Fruit fly (Drosophila melanogaster) whole organism, prepupa: ENCODE measurements around the gene CG13671.

ENCODE experiments used
- Blimp-1 ChIP-seq: fragments of 200-800 bp; sonication (Bioruptor generic); optimal IDR thresholded peaks from 3 replicates; lab custom pipeline; 2017; ENCODE audit warnings: missing biosample characterization, missing genetic modification characterization, mild to moderate bottlenecking, moderate library complexity, missing genetic modification reagents
- CG10631 ChIP-seq: fragments of 200-800 bp; sonication (Bioruptor generic); optimal IDR thresholded peaks from 2 replicates; lab custom pipeline; 2016; ENCODE audit warnings: missing biosample characterization, missing genetic modification characterization
- CG10669 ChIP-seq: fragments of 200-800 bp; sonication (Bioruptor generic); optimal IDR thresholded peaks from 3 replicates; lab custom pipeline; 2018; ENCODE audit warnings: missing biosample characterization, mild to moderate bottlenecking, missing genetic modification characterization, moderate library complexity
- CG11294 ChIP-seq: fragments of 200-800 bp; sonication (Bioruptor generic); IDR thresholded peaks from 2 replicates; pipeline ENCODE4 v1.3.6; 2022; ENCODE audit warnings: missing biosample characterization, missing genetic modification characterization
- CG11902 ChIP-seq: fragments of 200-800 bp; sonication (Bioruptor generic); optimal IDR thresholded peaks from 3 replicates; lab custom pipeline; 2016; ENCODE audit warnings: missing biosample characterization, missing genetic modification characterization
- CG15336 ChIP-seq: fragments of 200-800 bp; sonication (Bioruptor generic); IDR thresholded peaks from 2 replicates; pipeline ENCODE4 v1.3.6; 2022; ENCODE audit warnings: missing biosample characterization, missing genetic modification characterization
- CG1621 ChIP-seq: fragments of 200-800 bp; sonication (Bioruptor generic); optimal IDR thresholded peaks from 3 replicates; lab custom pipeline; 2018; ENCODE audit warnings: missing biosample characterization, mild to moderate bottlenecking, missing genetic modification characterization
- CG16779 ChIP-seq: fragments of 200-800 bp; sonication (Bioruptor generic); optimal IDR thresholded peaks from 3 replicates; lab custom pipeline; 2017; ENCODE audit warnings: missing biosample characterization, mild to moderate bottlenecking, missing genetic modification characterization
- CG3032 ChIP-seq: fragments of 200-800 bp; optimal IDR thresholded peaks from 2 replicates; lab custom pipeline; 2019; ENCODE audit warnings: missing biosample characterization, mild to moderate bottlenecking, missing genetic modification characterization, moderate library complexity
- CG31627 ChIP-seq: fragments of 200-800 bp; sonication (Bioruptor generic); optimal IDR thresholded peaks from 3 replicates; lab custom pipeline; 2016; ENCODE audit warnings: missing biosample characterization, missing genetic modification characterization
- CG32006 ChIP-seq: fragments of 200-800 bp; sonication (Bioruptor generic); optimal IDR thresholded peaks from 3 replicates; lab custom pipeline; 2017; ENCODE audit warnings: missing biosample characterization, mild to moderate bottlenecking, missing genetic modification characterization
- CG34406 ChIP-seq: fragments of 200-800 bp; sonication (Bioruptor generic); optimal IDR thresholded peaks from 3 replicates; lab custom pipeline; 2016; ENCODE audit warnings: missing biosample characterization, missing genetic modification characterization
- CG4318 ChIP-seq: fragments of 200-800 bp; sonication (Bioruptor generic); optimal IDR thresholded peaks from 3 replicates; lab custom pipeline; 2017; ENCODE audit warnings: missing biosample characterization, mild to moderate bottlenecking, missing genetic modification characterization
- CG6276 ChIP-seq: fragments of 200-800 bp; sonication (Bioruptor generic); optimal IDR thresholded peaks from 2 replicates; lab custom pipeline; 2017; ENCODE audit warnings: missing biosample characterization, mild to moderate bottlenecking, missing genetic modification characterization
- CG6792 ChIP-seq: fragments of 200-800 bp; sonication (Bioruptor generic); optimal IDR thresholded peaks from 3 replicates; lab custom pipeline; 2016; ENCODE audit warnings: missing biosample characterization, missing genetic modification characterization
- CG6808 ChIP-seq: fragments of 200-800 bp; sonication (Bioruptor generic); optimal IDR thresholded peaks from 3 replicates; lab custom pipeline; 2017; ENCODE audit warnings: missing biosample characterization, missing genetic modification characterization, mild to moderate bottlenecking, moderate library complexity, missing genetic modification reagents
- CG6854 ChIP-seq: fragments of 200-800 bp; sonication (Bioruptor generic); optimal IDR thresholded peaks from 2 replicates; lab custom pipeline; 2017; ENCODE audit warnings: missing biosample characterization, mild to moderate bottlenecking, missing genetic modification characterization
- CG7368 ChIP-seq: fragments of 200-800 bp; sonication (Bioruptor generic); optimal IDR thresholded peaks from 3 replicates; lab custom pipeline; 2016; ENCODE audit warnings: missing biosample characterization, missing genetic modification characterization
- CG8119 ChIP-seq: fragments of 200-800 bp; sonication (Bioruptor generic); IDR thresholded peaks from 3 replicates; pipeline ENCODE4 v1.3.6; 2022; ENCODE audit warnings: missing biosample characterization, missing genetic modification characterization
- CG8319 ChIP-seq: fragments of 200-800 bp; sonication (Bioruptor generic); optimal IDR thresholded peaks from 3 replicates; lab custom pipeline; 2016; ENCODE audit warnings: missing biosample characterization, missing genetic modification characterization
- CG8632 ChIP-seq: fragments of 200-800 bp; sonication (Bioruptor generic); optimal IDR thresholded peaks from 3 replicates; lab custom pipeline; 2016; ENCODE audit warnings: missing biosample characterization, missing genetic modification characterization
- CG9139 ChIP-seq: fragments of 200-800 bp; sonication (Bioruptor generic); optimal IDR thresholded peaks from 3 replicates; lab custom pipeline; 2017; ENCODE audit warnings: missing biosample characterization, mild to moderate bottlenecking, missing genetic modification characterization
- Eip75B ChIP-seq: fragments of 200-800 bp; sonication (Bioruptor generic); optimal IDR thresholded peaks from 3 replicates; lab custom pipeline; 2016; ENCODE audit warnings: missing biosample characterization, missing genetic modification characterization
- Eip78C ChIP-seq: fragments of 200-800 bp; sonication (Bioruptor generic); peaks from one replicate; lab custom pipeline; 2016; ENCODE audit warnings: missing biosample characterization, missing genetic modification characterization
- Eip93F ChIP-seq: fragments of 200-800 bp; sonication (Bioruptor generic); optimal IDR thresholded peaks from 2 replicates; lab custom pipeline; 2016; ENCODE audit warnings: missing biosample characterization, mild to moderate bottlenecking, missing genetic modification characterization
- Ets21C ChIP-seq: fragments of 200-800 bp; sonication (Bioruptor generic); optimal IDR thresholded peaks from 3 replicates; lab custom pipeline; 2016; ENCODE audit warnings: missing biosample characterization, missing genetic modification characterization
- Ets96B ChIP-seq: fragments of 200-800 bp; optimal IDR thresholded peaks from 2 replicates; lab custom pipeline; 2019; ENCODE audit warnings: missing biosample characterization, mild to moderate bottlenecking, missing genetic modification characterization, moderate library complexity
- Gug ChIP-seq: fragments of 200-800 bp; sonication (Bioruptor generic); IDR thresholded peaks from 2 replicates; pipeline ENCODE4 v1.3.6; 2022; ENCODE audit warnings: missing biosample characterization, missing genetic modification characterization
- Hr38 ChIP-seq: sonication (Bioruptor generic); optimal IDR thresholded peaks from 2 replicates; lab custom pipeline; 2016; ENCODE audit warnings: missing biosample characterization, missing genetic modification characterization
- Hr4 ChIP-seq: fragments of 200-800 bp; sonication (Bioruptor generic); optimal IDR thresholded peaks from 3 replicates; lab custom pipeline; 2016; ENCODE audit warnings: missing biosample characterization, missing genetic modification characterization
- Lpt ChIP-seq: fragments of 200-800 bp; sonication (Bioruptor generic); optimal IDR thresholded peaks from 3 replicates; lab custom pipeline; 2016; ENCODE audit warnings: missing biosample characterization, missing genetic modification characterization
- Sox102F ChIP-seq: fragments of 200-800 bp; sonication (Bioruptor generic); optimal IDR thresholded peaks from 2 replicates; lab custom pipeline; 2016; ENCODE audit warnings: missing biosample characterization, mild to moderate bottlenecking, missing genetic modification characterization
- Sox15 ChIP-seq: fragments of 200-800 bp; sonication (Bioruptor generic); optimal IDR thresholded peaks from 3 replicates; lab custom pipeline; 2016; ENCODE audit warnings: missing biosample characterization, missing genetic modification characterization
- achi ChIP-seq: fragments of 200-800 bp; sonication (Bioruptor generic); optimal IDR thresholded peaks from 3 replicates; lab custom pipeline; 2016; ENCODE audit warnings: missing biosample characterization, missing genetic modification characterization
- acj6 ChIP-seq: fragments of 200-800 bp; sonication (Bioruptor generic); optimal IDR thresholded peaks from 3 replicates; lab custom pipeline; 2016; ENCODE audit warnings: missing biosample characterization, missing genetic modification characterization
- cyc ChIP-seq: fragments of 200-800 bp; sonication (Bioruptor generic); optimal IDR thresholded peaks from 3 replicates; lab custom pipeline; 2016; ENCODE audit warnings: missing biosample characterization, missing genetic modification characterization
- dac ChIP-seq: fragments of 200-800 bp; sonication (Bioruptor generic); optimal IDR thresholded peaks from 2 replicates; lab custom pipeline; 2017; ENCODE audit warnings: missing biosample characterization, mild to moderate bottlenecking, missing genetic modification characterization
- dsx ChIP-seq: fragments of 200-800 bp; optimal IDR thresholded peaks from 3 replicates; lab custom pipeline; 2019; ENCODE audit warnings: missing biosample characterization, mild to moderate bottlenecking, missing genetic modification characterization, moderate library complexity; ENCODE audit not compliant: poor library complexity, severe bottlenecking
- eg ChIP-seq: fragments of 200-800 bp; sonication (Bioruptor generic); IDR thresholded peaks from 3 replicates; pipeline ENCODE4 v1.3.6; 2022; ENCODE audit warnings: missing biosample characterization, missing genetic modification characterization
- esn ChIP-seq: fragments of 200-800 bp; sonication (Bioruptor generic); optimal IDR thresholded peaks from 2 replicates; lab custom pipeline; 2016; ENCODE audit warnings: missing biosample characterization, mild to moderate bottlenecking, missing genetic modification characterization, moderate library complexity
- fkh ChIP-seq: fragments of 200-800 bp; sonication (Bioruptor generic); optimal IDR thresholded peaks from 3 replicates; lab custom pipeline; 2017; ENCODE audit warnings: missing biosample characterization, mild to moderate bottlenecking, missing genetic modification characterization, moderate library complexity
- lz ChIP-seq: fragments of 200-800 bp; sonication (Bioruptor generic); optimal IDR thresholded peaks from 3 replicates; lab custom pipeline; 2016; ENCODE audit warnings: missing biosample characterization, missing genetic modification characterization
- net ChIP-seq: fragments of 200-800 bp; sonication (Bioruptor generic); optimal IDR thresholded peaks from 3 replicates; lab custom pipeline; 2016; ENCODE audit warnings: missing biosample characterization, missing genetic modification characterization
- pdm3 ChIP-seq: fragments of 200-800 bp; sonication (Bioruptor generic); optimal IDR thresholded peaks from 3 replicates; lab custom pipeline; 2016; ENCODE audit warnings: missing biosample characterization, missing genetic modification characterization
- ss ChIP-seq, 2 experiments: fragments of 200-800 bp; sonication (Bioruptor generic); optimal IDR thresholded peaks; 2 replicates in 1 of 2; 3 replicates in 1 of 2; lab custom pipeline; 2017 to 2018; ENCODE audit warnings: mild to moderate bottlenecking in 2 of 2, missing biosample characterization in 2 of 2, missing genetic modification characterization in 2 of 2, moderate library complexity in 1 of 2
- svp ChIP-seq: fragments of 200-800 bp; sonication (Bioruptor generic); peaks from one replicate; lab custom pipeline; 2016; ENCODE audit warnings: missing biosample characterization, missing genetic modification characterization
- topi ChIP-seq: fragments of 200-800 bp; sonication (Bioruptor generic); optimal IDR thresholded peaks from 3 replicates; lab custom pipeline; 2016; ENCODE audit warnings: missing biosample characterization, missing genetic modification characterization
- vri ChIP-seq: fragments of 200-800 bp; sonication (Bioruptor generic); optimal IDR thresholded peaks from 3 replicates; lab custom pipeline; 2016; ENCODE audit warnings: missing biosample characterization, mild to moderate bottlenecking, missing genetic modification characterization

The CG13671 gene

dm6 chr3L:8288396-8288795, 11.5 kb upstream of the CG13671 start (continued):
- no peak for TF ChIP-seq CG11294 (GFP tag; lab: Robert Waterston, UW)
- TF ChIP-seq CG10669 (GFP tag; lab: Kevin White, UChicago) = no peak
- TF ChIP-seq, all 60 proteins: peak for 8

- TF ChIP-seq Eip78C (GFP tag; lab: Kevin White, UChicago) = peak; percentile 78
- TF ChIP-seq lz = peak; percentile 10
- TF ChIP-seq CG6792 (GFP tag; lab: Kevin White, UChicago) = peak; percentile 32
- TF ChIP-seq CG10631 = peak; percentile 30
- TF ChIP-seq CG6854 = peak; percentile 55
- peak; percentile 52 for TF ChIP-seq Eip75B
- TF ChIP-seq pdm3 (GFP tag; lab: Kevin White, UChicago) = peak; percentile 37
- peak; percentile 27 for TF ChIP-seq CG1621
- TF ChIP-seq svp (GFP tag; lab: Kevin White, UChicago) = peak; percentile 95
- no peak for TF ChIP-seq dsx (GFP tag; lab: Kevin White, UChicago)
- TF ChIP-seq achi (GFP tag; lab: Kevin White, UChicago) = peak; percentile 68
- no peak for TF ChIP-seq Ets96B (tag; lab: Kevin White, UChicago)
- TF ChIP-seq CG3032 (tag; lab: Kevin White, UChicago) = peak; percentile 13
- TF ChIP-seq CG8319 = no peak
- TF ChIP-seq Gug (GFP tag; lab: Robert Waterston, UW) = no peak
- no peak for TF ChIP-seq Hr4 (GFP tag; lab: Kevin White, UChicago)
- peak; percentile 51 for TF ChIP-seq CG8632 (GFP tag; lab: Kevin White, UChicago)
- peak; percentile 9 for TF ChIP-seq cyc (GFP tag; lab: Kevin White, UChicago)
- TF ChIP-seq CG6808 (GFP tag; lab: Kevin White, UChicago) = peak; percentile 3
- TF ChIP-seq ss (GFP tag; optimal IDR thresholded peaks at IDR 0.05; lab: Kevin White, UChicago) = peak in 1 of 2 experiments; percentile 49
- TF ChIP-seq CG6276 (GFP tag; lab: Kevin White, UChicago) = no peak
- peak; percentile 88 for TF ChIP-seq vri (GFP tag; lab: Kevin White, UChicago)
- TF ChIP-seq CG16779 (tag; lab: Kevin White, UChicago) = no peak
- TF ChIP-seq CG32006 (GFP tag; lab: Kevin White, UChicago) = peak; percentile 5
- TF ChIP-seq CG15336 (GFP tag; lab: Robert Waterston, UW) = no peak
- no peak for TF ChIP-seq topi (GFP tag; lab: Kevin White, UChicago)
- TF ChIP-seq Eip93F (GFP tag; lab: Kevin White, UChicago) = no peak
- TF ChIP-seq CG34406 (GFP tag; lab: Kevin White, UChicago) = peak; percentile 36
- TF ChIP-seq eg (GFP tag; lab: Robert Waterston, UW) = no peak
- TF ChIP-seq Sox15 = no peak
- TF ChIP-seq acj6 = no peak
- peak; percentile 53 for TF ChIP-seq esn (GFP tag; lab: Kevin White, UChicago)
- TF ChIP-seq Blimp-1 (GFP tag; lab: Kevin White, UChicago) = peak; percentile 24
- TF ChIP-seq fkh (GFP tag; lab: Kevin White, UChicago) = peak; percentile 86
- TF ChIP-seq CG4318 = no peak
- peak; percentile 31 for TF ChIP-seq Ets21C (GFP tag; lab: Kevin White, UChicago)
- peak; percentile 21 for TF ChIP-seq net (GFP tag; lab: Kevin White, UChicago)
- no peak for TF ChIP-seq CG10669 (GFP tag; lab: Kevin White, UChicago)
- no peak for TF ChIP-seq CG11902
- peak; percentile 40 for TF ChIP-seq Sox102F (GFP tag; lab: Kevin White, UChicago)
- peak; percentile 40 for TF ChIP-seq CG7368 (GFP tag; lab: Kevin White, UChicago)
- no peak for TF ChIP-seq dac (GFP tag; lab: Kevin White, UChicago)
- TF ChIP-seq Hr38 (GFP tag; lab: Kevin White, UChicago) = no peak
- TF ChIP-seq CG11294 (GFP tag; lab: Robert Waterston, UW) = no peak
- TF ChIP-seq CG31627 = peak; percentile 52
- no peak for TF ChIP-seq CG9139 (GFP tag; lab: Kevin White, UChicago)
- no peak for TF ChIP-seq CG8119
- no peak for TF ChIP-seq Lpt (GFP tag; lab: Kevin White, UChicago)
These were observed 10.3 kb upstream of the CG13671 start, which contains the start of gene cert for dm6 chr3L:8289336-8290258. Gene cert, minus strand, starts transcription at chr3L:8289870.
